Worm (Caenorhabditis elegans) whole organism, mixed stage, embryonic: ENCODE measurements around the gene dyrb-1.

Source experiments
- M03D4.4 ChIP-seq: sonication (generic microtip); optimal IDR thresholded peaks from 2 replicates; lab custom pipeline; 2017; ENCODE audit warnings: mild to moderate bottlenecking, missing genetic modification characterization, missing compliant biosample characterization
- bed-3 ChIP-seq: fragments of 200-800 bp; sonication (Bioruptor generic); optimal IDR thresholded peaks from 3 replicates; lab custom pipeline; 2018; ENCODE audit warnings: mild to moderate bottlenecking, missing genetic modification characterization, moderate library complexity, missing compliant biosample characterization
- blmp-1 ChIP-seq: fragments of 150-350 bp; optimal IDR thresholded peaks from 2 replicates; lab custom pipeline; 2014; ENCODE audit warnings: missing biosample characterization, missing genetic modification characterization
- ceh-39 ChIP-seq: fragments of 150-350 bp; optimal IDR thresholded peaks from 2 replicates; lab custom pipeline; 2014; ENCODE audit warnings: missing biosample characterization, missing genetic modification characterization
- ceh-43 ChIP-seq: fragments of 200-800 bp; sonication (Bioruptor generic); optimal IDR thresholded peaks from 2 replicates; lab custom pipeline; 2018; ENCODE audit warnings: mild to moderate bottlenecking, missing genetic modification characterization, moderate library complexity, missing compliant biosample characterization
- ceh-83 ChIP-seq: fragments of 200-800 bp; sonication (Bioruptor generic); optimal IDR thresholded peaks from 2 replicates; lab custom pipeline; 2018; ENCODE audit warnings: mild to moderate bottlenecking, missing genetic modification characterization, missing compliant biosample characterization
- cnd-1 ChIP-seq: fragments of 200-800 bp; sonication (Bioruptor generic); optimal IDR thresholded peaks from 2 replicates; lab custom pipeline; 2018; ENCODE audit warnings: mild to moderate bottlenecking, missing genetic modification characterization, missing compliant biosample characterization
- drap-1 ChIP-seq: fragments of 200-800 bp; sonication (Bioruptor generic); optimal IDR thresholded peaks from 3 replicates; lab custom pipeline; 2018; ENCODE audit warnings: mild to moderate bottlenecking, missing genetic modification characterization, missing compliant biosample characterization
- elt-1 ChIP-seq: sonication (generic microtip); optimal IDR thresholded peaks from 2 replicates; lab custom pipeline; 2017; ENCODE audit warnings: missing genetic modification characterization, mild to moderate bottlenecking, missing compliant biosample characterization, antibody characterized with exemption, moderate library complexity, borderline replicate concordance; ENCODE audit not compliant: insufficient read depth
- elt-3 ChIP-seq: fragments of 150-350 bp; optimal IDR thresholded peaks from 2 replicates; lab custom pipeline; 2014; ENCODE audit warnings: missing biosample characterization, missing genetic modification characterization
- ham-2 ChIP-seq: fragments of 200-800 bp; sonication (Bioruptor generic); optimal IDR thresholded peaks from 2 replicates; lab custom pipeline; 2018; ENCODE audit warnings: mild to moderate bottlenecking, missing genetic modification characterization, missing compliant biosample characterization
- hlh-1 ChIP-seq: fragments of 150-350 bp; optimal IDR thresholded peaks from 2 replicates; lab custom pipeline; 2014; ENCODE audit warnings: missing biosample characterization, missing genetic modification reagents, missing genetic modification characterization
- lin-13 ChIP-seq: fragments of 150-350 bp; optimal IDR thresholded peaks from 2 replicates; lab custom pipeline; 2014; ENCODE audit warnings: missing biosample characterization, missing genetic modification characterization
- lin-32 ChIP-seq: fragments of 200-800 bp; sonication (Bioruptor generic); optimal IDR thresholded peaks from 2 replicates; lab custom pipeline; 2018; ENCODE audit warnings: mild to moderate bottlenecking, missing genetic modification characterization, missing compliant biosample characterization
- lsy-2 ChIP-seq: fragments of 150-350 bp; optimal IDR thresholded peaks from 2 replicates; lab custom pipeline; 2014; ENCODE audit warnings: missing biosample characterization, missing genetic modification characterization
- mab-5 ChIP-seq: fragments of 150-350 bp; optimal IDR thresholded peaks from 2 replicates; lab custom pipeline; 2014; ENCODE audit warnings: missing biosample characterization, missing genetic modification characterization
- mep-1 ChIP-seq: fragments of 150-350 bp; optimal IDR thresholded peaks from 2 replicates; lab custom pipeline; 2017; ENCODE audit warnings: missing biosample characterization, missing genetic modification reagents, missing genetic modification characterization, inconsistent platforms
- mls-2 ChIP-seq: sonication (generic microtip); optimal IDR thresholded peaks from 2 replicates; lab custom pipeline; 2016; ENCODE audit warnings: mild to moderate bottlenecking, missing genetic modification characterization, moderate library complexity, missing compliant biosample characterization
- nhr-2 ChIP-seq: fragments of 150-350 bp; optimal IDR thresholded peaks from 2 replicates; lab custom pipeline; 2014; ENCODE audit warnings: missing biosample characterization, missing genetic modification characterization
- nhr-237 ChIP-seq: fragments of 150-350 bp; optimal IDR thresholded peaks from 2 replicates; lab custom pipeline; 2014; ENCODE audit warnings: missing biosample characterization, missing genetic modification characterization
- nhr-28 ChIP-seq: fragments of 150-350 bp; optimal IDR thresholded peaks from 2 replicates; lab custom pipeline; 2014; ENCODE audit warnings: missing biosample characterization, missing genetic modification characterization
- nhr-76 ChIP-seq: sonication (generic microtip); optimal IDR thresholded peaks from 2 replicates; lab custom pipeline; 2017; ENCODE audit warnings: missing biosample characterization, missing genetic modification characterization
- pha-4 ChIP-seq: fragments of 150-350 bp; optimal IDR thresholded peaks from 2 replicates; lab custom pipeline; 2018; ENCODE audit warnings: missing biosample characterization, missing genetic modification reagents, missing genetic modification characterization
- snpc-4 ChIP-seq: fragments of 150-350 bp; optimal IDR thresholded peaks from 2 replicates; lab custom pipeline; 2014; ENCODE audit warnings: missing biosample characterization, missing genetic modification characterization
- sptf-1 ChIP-seq: sonication (generic microtip); optimal IDR thresholded peaks from 2 replicates; lab custom pipeline; 2017; ENCODE audit warnings: mild to moderate bottlenecking, missing genetic modification characterization, moderate library complexity, missing compliant biosample characterization
- tbx-8 ChIP-seq: fragments of 200-800 bp; sonication (Bioruptor generic); optimal IDR thresholded peaks from 2 replicates; lab custom pipeline; 2018; ENCODE audit warnings: mild to moderate bottlenecking, missing genetic modification characterization, moderate library complexity, missing compliant biosample characterization
- unc-39 ChIP-seq: fragments of 150-350 bp; optimal IDR thresholded peaks from 2 replicates; lab custom pipeline; 2014; ENCODE audit warnings: missing biosample characterization, missing genetic modification characterization
- unc-62 ChIP-seq: fragments of 150-350 bp; optimal IDR thresholded peaks from 2 replicates; lab custom pipeline; 2014; ENCODE audit warnings: missing biosample characterization, missing genetic modification reagents, missing genetic modification characterization
- ztf-11 ChIP-seq: fragments of 150-350 bp; optimal IDR thresholded peaks from 2 replicates; lab custom pipeline; 2014; ENCODE audit warnings: missing biosample characterization, missing genetic modification characterization

dyrb-1 gene

DNA sequence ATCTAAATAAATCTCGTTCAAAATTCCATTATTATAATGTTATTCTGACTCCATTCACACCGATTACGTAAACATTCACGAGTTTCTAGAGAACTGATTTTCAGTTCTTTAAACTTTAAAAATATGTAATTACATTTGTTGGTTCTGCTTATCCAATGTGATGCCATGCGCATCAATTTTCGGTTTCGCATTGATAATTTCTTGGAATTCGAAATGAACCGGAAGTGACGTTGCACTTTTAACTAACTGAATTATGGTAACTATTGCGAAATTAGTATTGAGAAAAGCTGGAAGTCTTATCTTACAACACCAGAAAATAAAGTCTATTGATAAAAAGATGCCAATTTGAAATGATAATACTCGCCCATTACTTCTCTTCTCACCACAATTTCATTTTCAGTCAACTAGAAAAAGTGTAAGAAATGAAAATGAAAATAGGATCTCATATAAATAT is 10.9 kb upstream of the dyrb-1 start:
- TF ChIP-seq lsy-2 (no peak), bed-3 (GFP tag; lab: Kevin White, UChicago) (no peak), mls-2 (tag; lab: Kevin White, UChicago) (no peak), lin-32 (no peak), ceh-83 (GFP tag; lab: Kevin White, UChicago) (no peak), M03D4.4 (tag; lab: Kevin White, UChicago) (no peak), elt-1 (tag; lab: Kevin White, UChicago) (no peak), nhr-28 (tag; lab: Kevin White, UChicago) (no peak), ceh-43 (GFP tag; lab: Kevin White, UChicago) (no peak), ceh-39 (tag; lab: Kevin White, UChicago) (no peak), cnd-1 (no peak), lin-13 (tag; lab: Kevin White, UChicago) (no peak), tbx-8 (no peak), elt-3 (tag; lab: Kevin White, UChicago) (no peak), pha-4 (no peak)

DNA sequence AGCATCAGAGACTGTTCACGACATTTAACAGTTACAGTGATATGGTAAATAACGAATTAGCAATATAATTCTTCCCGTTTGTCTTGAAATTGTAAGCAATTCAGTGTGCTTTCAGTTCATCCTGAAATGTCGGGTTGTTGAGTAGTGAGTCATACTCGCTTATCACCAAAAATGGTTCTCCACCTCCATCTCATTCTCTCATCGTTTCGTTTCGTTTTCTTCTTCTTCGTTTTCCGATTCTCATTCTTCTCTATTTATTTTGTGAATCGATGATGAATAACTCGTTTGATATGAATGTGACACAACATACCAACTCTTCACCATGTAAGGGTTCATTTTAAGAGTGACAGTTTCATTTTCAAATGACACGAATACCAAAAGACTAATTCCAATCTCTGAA is 9.5 kb upstream of the dyrb-1 start:
- no peak for TF ChIP-seq mep-1 (tag; lab: Kevin White, UChicago)
- TF ChIP-seq sptf-1 (tag; lab: Kevin White, UChicago), result no peak
- TF ChIP-seq mls-2 (tag; lab: Kevin White, UChicago), result no peak
- no peak for TF ChIP-seq nhr-2 (tag; lab: Kevin White, UChicago)
- no peak for TF ChIP-seq lin-13 (tag; lab: Kevin White, UChicago)
- TF ChIP-seq cnd-1, result no peak
- TF ChIP-seq bed-3 (GFP tag; lab: Kevin White, UChicago), result no peak
- no peak for TF ChIP-seq elt-1 (tag; lab: Kevin White, UChicago)
- TF ChIP-seq drap-1 (GFP tag; lab: Kevin White, UChicago), result no peak
- TF ChIP-seq nhr-28 (tag; lab: Kevin White, UChicago), result no peak
- TF ChIP-seq ceh-39 (tag; lab: Kevin White, UChicago), result no peak
- no peak for TF ChIP-seq ham-2 (GFP tag; lab: Kevin White, UChicago)
- TF ChIP-seq unc-39 (tag; lab: Kevin White, UChicago), result no peak
- no peak for TF ChIP-seq unc-62 (GFP tag; lab: Kevin White, UChicago)
- TF ChIP-seq ceh-43 (GFP tag; lab: Kevin White, UChicago), result no peak
- TF ChIP-seq, all 35 proteins: peak for 0

DNA sequence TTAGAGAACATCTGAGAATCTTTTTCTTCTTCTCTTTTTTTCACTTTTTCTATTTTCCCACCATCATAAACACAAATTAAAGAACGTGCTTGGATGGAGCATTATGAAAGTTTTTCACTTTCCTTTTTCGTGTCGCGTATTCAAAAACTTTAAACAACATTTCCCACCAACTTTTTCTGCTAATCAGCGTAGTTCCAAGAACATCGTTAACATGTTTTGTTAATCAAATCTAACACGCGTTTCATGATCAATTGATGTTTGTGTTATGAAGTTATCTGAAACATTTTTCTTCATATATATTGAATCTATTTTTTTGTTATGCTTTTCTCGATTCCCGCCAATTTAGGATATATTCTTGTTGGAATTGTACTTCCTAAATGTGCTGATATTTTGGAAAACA is 8.7 kb upstream of the dyrb-1 start:
- TF ChIP-seq M03D4.4 (tag; lab: Kevin White, UChicago) (no peak), drap-1 (GFP tag; lab: Kevin White, UChicago) (no peak), lin-32 (no peak), ceh-39 (tag; lab: Kevin White, UChicago) (no peak), nhr-2 (tag; lab: Kevin White, UChicago) (no peak), ceh-43 (GFP tag; lab: Kevin White, UChicago) (no peak)

DNA sequence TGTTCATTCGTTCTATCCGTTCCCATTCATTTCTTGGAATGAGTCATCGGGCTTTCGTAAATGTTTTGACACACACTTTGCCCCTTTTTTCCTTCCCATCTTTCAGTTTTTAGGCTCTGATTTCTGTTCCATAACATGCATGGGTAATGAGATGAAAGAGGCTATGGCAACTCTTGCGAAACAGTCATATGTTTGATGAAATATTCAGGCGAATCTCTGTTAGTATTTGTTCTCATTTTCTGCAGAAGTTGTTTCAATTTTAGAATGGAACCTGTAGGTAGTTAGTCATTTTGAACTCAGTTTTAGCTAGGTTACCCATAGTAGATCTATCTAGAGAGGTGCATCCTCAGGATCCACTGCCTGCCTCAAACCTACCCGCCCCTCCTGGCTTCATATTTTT is 8.0 kb upstream of the dyrb-1 start:
- TF ChIP-seq sptf-1 (tag; lab: Kevin White, UChicago) (no peak), nhr-76 (tag; lab: Kevin White, UChicago) (no peak), cnd-1 (no peak), mab-5 (tag; lab: Kevin White, UChicago) (no peak), ceh-83 (GFP tag; lab: Kevin White, UChicago) (no peak), lin-13 (tag; lab: Kevin White, UChicago) (no peak), ztf-11 (tag; lab: Kevin White, UChicago) (no peak), ceh-43 (GFP tag; lab: Kevin White, UChicago) (no peak), nhr-237 (no peak), lsy-2 (no peak), blmp-1 (no peak), M03D4.4 (tag; lab: Kevin White, UChicago) (no peak), bed-3 (GFP tag; lab: Kevin White, UChicago) (no peak), hlh-1 (no peak), ham-2 (GFP tag; lab: Kevin White, UChicago) (no peak), nhr-2 (tag; lab: Kevin White, UChicago) (no peak), unc-39 (tag; lab: Kevin White, UChicago) (no peak), elt-1 (tag; lab: Kevin White, UChicago) (no peak), snpc-4 (no peak)

DNA sequence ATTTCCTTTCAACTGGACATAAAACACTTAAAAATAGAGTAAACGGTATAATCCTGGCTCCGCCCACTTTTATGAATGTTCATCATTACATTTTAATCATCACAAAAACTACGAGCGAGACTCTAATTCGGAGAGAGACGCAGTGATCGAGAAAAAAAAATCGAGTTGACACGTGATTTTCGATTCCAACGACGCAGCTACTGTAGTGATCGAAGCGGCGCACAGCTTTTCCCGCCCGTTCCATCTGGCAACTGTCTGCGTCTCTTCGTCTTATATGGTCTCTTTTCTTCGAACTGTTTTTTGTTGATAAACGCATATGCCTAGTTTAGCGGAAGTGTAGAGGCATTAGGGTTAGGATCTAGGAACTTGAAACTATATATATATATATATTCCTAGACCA is 6.8 kb upstream of the dyrb-1 start:
- no peak for TF ChIP-seq blmp-1
